Worm (Caenorhabditis elegans) whole organism, L4 larva: ENCODE measurements around the gene C17B7.14.
A peak's percentile ranks its signal among the peaks of the same experiment; 100 is the strongest.

Experiments
- F26F4.8 ChIP-seq: fragments of 200-800 bp; sonication (Bioruptor generic); conservative IDR thresholded peaks from 2 replicates; pipeline ENCODE4 v1.3.6; 2022; ENCODE audit warnings: missing genetic modification characterization, missing compliant biosample characterization
- F49E8.2 ChIP-seq: sonication (generic microtip); optimal IDR thresholded peaks from 2 replicates; lab custom pipeline; 2016; ENCODE audit warnings: missing compliant biosample characterization, mild to moderate bottlenecking, missing genetic modification characterization, borderline replicate concordance
- Y105C5A.15 ChIP-seq: fragments of 200-800 bp; sonication (Bioruptor generic); IDR thresholded peaks from 2 replicates; pipeline ENCODE4 v1.3.6; 2022; ENCODE audit warnings: missing genetic modification characterization, missing compliant biosample characterization
- ZK337.2 ChIP-seq: fragments of 200-800 bp; sonication (Bioruptor generic); IDR thresholded peaks from 2 replicates; pipeline ENCODE4 v1.3.6; 2022; ENCODE audit warnings: missing genetic modification reagents, missing genetic modification characterization, missing compliant biosample characterization
- aha-1 ChIP-seq: fragments of 150-350 bp; peaks from one replicate; lab custom pipeline; 2014; ENCODE audit warnings: missing biosample characterization, missing genetic modification characterization
- arid-1 ChIP-seq: fragments of 200-800 bp; sonication (Bioruptor generic); conservative IDR thresholded peaks from 2 replicates; pipeline ENCODE4 v1.3.6; 2022; ENCODE audit warnings: missing genetic modification reagents, missing genetic modification characterization, missing compliant biosample characterization
- ceh-20 ChIP-seq: fragments of 200-800 bp; sonication (Bioruptor generic); IDR thresholded peaks from 2 replicates; pipeline ENCODE4 v1.3.6; 2022; ENCODE audit warnings: missing genetic modification reagents, missing genetic modification characterization, missing compliant biosample characterization
- ceh-32 ChIP-seq: sonication (generic microtip); optimal IDR thresholded peaks from 2 replicates; lab custom pipeline; 2016; ENCODE audit warnings: mild to moderate bottlenecking, missing genetic modification characterization, missing compliant biosample characterization; ENCODE audit not compliant: poor library complexity
- ceh-44 ChIP-seq: fragments of 200-800 bp; sonication (Bioruptor generic); IDR thresholded peaks from 2 replicates; pipeline ENCODE4 v1.3.6; 2022; ENCODE audit warnings: missing genetic modification reagents, missing genetic modification characterization, missing compliant biosample characterization
- ctbp-1 ChIP-seq: fragments of 200-800 bp; sonication (Bioruptor generic); IDR thresholded peaks from 2 replicates; pipeline ENCODE4 v1.3.6; 2022; ENCODE audit warnings: missing genetic modification reagents, missing genetic modification characterization, missing compliant biosample characterization
- daf-16 ChIP-seq, 3 experiments: sonication (generic microtip); optimal IDR thresholded peaks; 2 replicates each; lab custom pipeline; 2016 to 2017; ENCODE audit warnings: missing genetic modification characterization in 3 of 3, missing genetic modification reagents in 3 of 3, mild to moderate bottlenecking in 2 of 3, missing compliant biosample characterization in 2 of 3, missing biosample characterization in 1 of 3, moderate library complexity in 1 of 3
- dmd-6 ChIP-seq: fragments of 200-800 bp; sonication (Bioruptor generic); IDR thresholded peaks from 2 replicates; pipeline ENCODE4 v1.3.6; 2022; ENCODE audit warnings: missing genetic modification reagents, missing genetic modification characterization, missing compliant biosample characterization
- dmd-9 ChIP-seq: fragments of 200-800 bp; sonication (Bioruptor generic); IDR thresholded peaks from 2 replicates; pipeline ENCODE4 v1.3.6; 2022; ENCODE audit warnings: missing genetic modification reagents, missing genetic modification characterization, missing compliant biosample characterization
- duxl-1 ChIP-seq: sonication (generic microtip); optimal IDR thresholded peaks from 2 replicates; lab custom pipeline; 2016; ENCODE audit warnings: mild to moderate bottlenecking, missing genetic modification characterization, moderate library complexity, missing compliant biosample characterization; ENCODE audit not compliant: poor library complexity
- egl-27 ChIP-seq: sonication (generic microtip); optimal IDR thresholded peaks from 3 replicates; lab custom pipeline; 2017; ENCODE audit warnings: missing biosample characterization, missing genetic modification reagents, missing genetic modification characterization
- fos-1 ChIP-seq: fragments of 150-350 bp; optimal IDR thresholded peaks from 2 replicates; lab custom pipeline; 2014; ENCODE audit warnings: missing biosample characterization, missing genetic modification characterization
- gei-8 ChIP-seq: fragments of 200-800 bp; sonication (Bioruptor generic); optimal IDR thresholded peaks from 2 replicates; lab custom pipeline; 2018; ENCODE audit warnings: mild to moderate bottlenecking, missing genetic modification characterization, missing compliant biosample characterization
- hif-1 ChIP-seq, 2 experiments: sonication (generic microtip); optimal IDR thresholded peaks; 2 replicates each; lab custom pipeline; 2016 to 2017; ENCODE audit warnings: missing compliant biosample characterization in 2 of 2, missing genetic modification characterization in 2 of 2, missing genetic modification reagents in 2 of 2, missing genotype in 2 of 2, mild to moderate bottlenecking in 1 of 2
- hlh-11 ChIP-seq: fragments of 200-800 bp; sonication (Bioruptor generic); optimal IDR thresholded peaks from 2 replicates; lab custom pipeline; 2018; ENCODE audit warnings: mild to moderate bottlenecking, missing genetic modification characterization, missing compliant biosample characterization
- hlh-30 ChIP-seq: sonication (generic microtip); optimal IDR thresholded peaks from 2 replicates; lab custom pipeline; 2017; ENCODE audit warnings: antibody characterized with exemption, mild to moderate bottlenecking, missing genetic modification characterization, missing compliant biosample characterization; ENCODE audit not compliant: insufficient read depth
- lim-7 ChIP-seq: fragments of 200-800 bp; sonication (Bioruptor generic); IDR thresholded peaks from 2 replicates; pipeline ENCODE4 v1.3.6; 2022; ENCODE audit warnings: missing genetic modification characterization, missing compliant biosample characterization
- lin-13 ChIP-seq: fragments of 150-350 bp; optimal IDR thresholded peaks from 2 replicates; lab custom pipeline; 2014; ENCODE audit warnings: missing biosample characterization, missing genetic modification reagents, missing genetic modification characterization
- lir-3 ChIP-seq: sonication (generic microtip); optimal IDR thresholded peaks from 2 replicates; lab custom pipeline; 2016; ENCODE audit warnings: mild to moderate bottlenecking, missing genetic modification characterization, missing compliant biosample characterization
- madf-5 ChIP-seq, 2 experiments: fragments of 200-800 bp; sonication (Bioruptor generic); IDR thresholded peaks; 2 replicates each; pipeline ENCODE4 v1.3.6; 2022; ENCODE audit warnings: missing compliant biosample characterization in 2 of 2, missing genetic modification characterization in 2 of 2
- madf-9 ChIP-seq: fragments of 200-800 bp; sonication (Bioruptor generic); conservative IDR thresholded peaks from 2 replicates; pipeline ENCODE4 v1.3.6; 2022; ENCODE audit warnings: missing genetic modification reagents, missing genetic modification characterization, missing compliant biosample characterization
- mdt-29 ChIP-seq: fragments of 200-800 bp; sonication (Bioruptor generic); IDR thresholded peaks from 2 replicates; pipeline ENCODE4 v1.3.6; 2022; ENCODE audit warnings: missing genetic modification reagents, missing genetic modification characterization, missing compliant biosample characterization
- mep-1 ChIP-seq: fragments of 150-350 bp; sonication (generic microtip); optimal IDR thresholded peaks from 3 replicates; lab custom pipeline; 2014; ENCODE audit warnings: missing biosample characterization, missing genetic modification characterization
- mxl-3 ChIP-seq: fragments of 200-800 bp; sonication (Bioruptor generic); optimal IDR thresholded peaks from 2 replicates; lab custom pipeline; 2018; ENCODE audit warnings: mild to moderate bottlenecking, missing genetic modification characterization, missing compliant biosample characterization
- nhr-11 ChIP-seq: fragments of 150-350 bp; optimal IDR thresholded peaks from 2 replicates; lab custom pipeline; 2014; ENCODE audit warnings: missing biosample characterization, missing genetic modification characterization
- nhr-76 ChIP-seq: fragments of 150-350 bp; optimal IDR thresholded peaks from 2 replicates; lab custom pipeline; 2014; ENCODE audit warnings: missing biosample characterization, missing genetic modification characterization
- snpc-4 ChIP-seq: fragments of 150-350 bp; optimal IDR thresholded peaks from 2 replicates; lab custom pipeline; 2014; ENCODE audit warnings: missing biosample characterization, missing genetic modification characterization
- spr-3 ChIP-seq: fragments of 200-800 bp; sonication (Bioruptor generic); optimal IDR thresholded peaks from 2 replicates; lab custom pipeline; 2018; ENCODE audit warnings: mild to moderate bottlenecking, missing genetic modification characterization, missing compliant biosample characterization
- tra-1 ChIP-seq: fragments of 200-800 bp; sonication (Bioruptor generic); IDR thresholded peaks from 2 replicates; pipeline ENCODE4 v1.3.6; 2022; ENCODE audit warnings: missing genetic modification reagents, missing genetic modification characterization, missing compliant biosample characterization
- unc-130 ChIP-seq: sonication (generic microtip); optimal IDR thresholded peaks from 2 replicates; lab custom pipeline; 2016; ENCODE audit warnings: missing genetic modification reagents, missing genetic modification characterization, missing compliant biosample characterization
- unc-62 ChIP-seq, 3 experiments: fragments of 150-350 bp in 1 of 3; sonication (generic microtip); optimal IDR thresholded peaks in 2 of 3; peaks in 1 of 3; 1 replicate in 1 of 3; 2 replicates in 2 of 3; lab custom pipeline; 2014 to 2017; ENCODE audit warnings: missing biosample characterization in 3 of 3, missing genetic modification characterization in 3 of 3, missing genetic modification reagents in 3 of 3, missing genotype in 1 of 3
- vab-7 ChIP-seq: fragments of 200-800 bp; sonication (Bioruptor generic); IDR thresholded peaks from 2 replicates; pipeline ENCODE4 v1.3.6; 2022; ENCODE audit warnings: missing genetic modification reagents, missing genetic modification characterization, missing compliant biosample characterization
- zfp-3 ChIP-seq: fragments of 200-800 bp; sonication (Bioruptor generic); conservative IDR thresholded peaks from 2 replicates; pipeline ENCODE4 v1.3.6; 2022; ENCODE audit warnings: missing genetic modification reagents, missing genetic modification characterization, missing compliant biosample characterization
- ztf-7 ChIP-seq: fragments of 150-350 bp; optimal IDR thresholded peaks from 2 replicates; lab custom pipeline; 2014; ENCODE audit warnings: missing biosample characterization, missing genetic modification characterization

Gene C17B7.14

DNA sequence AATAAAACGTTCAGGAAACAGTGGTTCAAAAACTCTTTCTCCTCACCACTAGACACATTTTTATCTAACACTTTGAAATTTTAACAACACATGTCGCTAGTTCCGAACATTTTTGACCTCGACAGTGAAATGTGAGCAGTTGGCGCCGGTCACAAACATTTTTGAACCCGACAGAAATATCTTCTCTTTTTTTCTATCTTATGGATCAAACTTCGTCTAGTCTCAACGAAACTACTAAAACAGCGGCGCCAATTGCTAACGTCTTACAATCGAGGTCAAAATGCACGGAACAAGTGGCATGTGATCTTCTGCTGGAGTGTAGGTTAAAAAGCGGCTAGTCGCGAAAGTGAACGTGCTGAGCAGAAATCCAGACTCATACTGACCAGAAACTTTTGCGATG, 23.7 kb upstream of the C17B7.14 start:
- TF ChIP-seq nhr-11 (peak; percentile 36), hif-1 (tag; optimal IDR thresholded peaks at IDR 0.05; lab: Kevin White, UChicago) (peak in 1 of 2 experiments; percentile 59), fos-1 (tag; lab: Kevin White, UChicago) (no peak), madf-9 (GFP tag; lab: Robert Waterston, UW) (no peak), hlh-30 (tag; lab: Kevin White, UChicago) (peak; percentile 17), snpc-4 (tag; lab: Kevin White, UChicago) (no peak), mep-1 (tag; lab: Kevin White, UChicago) (no peak), dmd-6 (GFP tag; lab: Robert Waterston, UW) (peak; percentile 22; the same call in 1 of the 2 replicates), hlh-11 (peak; percentile 67), ceh-32 (tag; lab: Kevin White, UChicago) (no peak), unc-130 (no peak), lim-7 (GFP tag; lab: Robert Waterston, UW) (no peak), F49E8.2 (tag; lab: Kevin White, UChicago) (no peak), madf-5 (GFP tag; IDR thresholded peaks at IDR 0.05; lab: Robert Waterston, UW) (no peak), spr-3 (no peak), dmd-9 (GFP tag; lab: Robert Waterston, UW) (no peak), unc-62 (GFP tag; optimal IDR thresholded peaks at IDR 0.05 in 1 of 2; lab: Kevin White, UChicago) (peak in 1 of 2 experiments; percentile 88), unc-62 (tag; optimal IDR thresholded peaks at IDR 0.05; lab: Kevin White, UChicago) (no peak), duxl-1 (no peak), aha-1 (tag; lab: Kevin White, UChicago) (peak; percentile 62), daf-16 (GFP tag; optimal IDR thresholded peaks at IDR 0.05; lab: Kevin White, UChicago) (peak in 1 of 2 experiments; percentile 30), daf-16 (tag; optimal IDR thresholded peaks at IDR 0.05; lab: Kevin White, UChicago) (no peak), vab-7 (GFP tag; lab: Robert Waterston, UW) (no peak), lin-13 (GFP tag; lab: Kevin White, UChicago) (no peak), ctbp-1 (GFP tag; lab: Robert Waterston, UW) (no peak), nhr-76 (tag; lab: Kevin White, UChicago) (no peak), Y105C5A.15 (GFP tag; lab: Robert Waterston, UW) (no peak), egl-27 (tag; lab: Kevin White, UChicago) (no peak), arid-1 (GFP tag; lab: Robert Waterston, UW) (no peak), ceh-20 (GFP tag; lab: Robert Waterston, UW) (0 out of 2 replicates have a peak, but pooled peaks have one; percentile 75), lir-3 (tag; lab: Kevin White, UChicago) (no peak)

DNA sequence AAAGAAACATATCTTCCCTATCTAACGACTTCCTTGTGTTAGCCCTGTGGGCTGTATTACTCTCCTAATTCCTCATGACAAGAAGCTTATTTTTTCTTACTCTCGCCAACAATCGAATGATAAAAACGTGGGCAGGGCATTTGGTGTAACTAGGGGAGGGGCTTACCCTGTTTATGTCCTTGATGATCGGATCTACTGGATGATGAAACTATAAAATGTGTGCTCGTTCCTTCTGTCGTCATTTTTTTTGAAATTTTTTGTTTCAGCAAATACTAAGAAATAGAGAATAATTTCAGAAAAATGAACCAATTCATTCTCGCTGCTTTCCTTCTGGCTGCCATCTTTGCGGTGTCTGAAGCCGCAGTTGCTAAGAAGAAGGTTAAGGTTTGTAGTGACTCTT, 22.2 kb upstream of the C17B7.14 start, which contains the start of gene C17B7.3:
Gene C17B7.3 (plus strand): TSS at position 301 of the 400 bp plus-strand sequence.
- TF ChIP-seq dmd-9 (GFP tag; lab: Robert Waterston, UW), result no peak
- TF ChIP-seq mdt-29 (GFP tag; lab: Robert Waterston, UW), result no peak
- TF ChIP-seq zfp-3 (GFP tag; lab: Robert Waterston, UW), result no peak
- no peak for TF ChIP-seq tra-1 (GFP tag; lab: Robert Waterston, UW)
- TF ChIP-seq mxl-3, result no peak
- no peak for TF ChIP-seq unc-62 (GFP tag; optimal IDR thresholded peaks at IDR 0.05 in 1 of 2; lab: Kevin White, UChicago)
- no peak for TF ChIP-seq unc-62 (tag; optimal IDR thresholded peaks at IDR 0.05; lab: Kevin White, UChicago)
- no peak for TF ChIP-seq ztf-7 (tag; lab: Kevin White, UChicago)
- no peak for TF ChIP-seq daf-16 (GFP tag; optimal IDR thresholded peaks at IDR 0.05; lab: Kevin White, UChicago)
- TF ChIP-seq daf-16 (tag; optimal IDR thresholded peaks at IDR 0.05; lab: Kevin White, UChicago), result no peak
- no peak for TF ChIP-seq ZK337.2
- no peak for TF ChIP-seq F26F4.8 (GFP tag; lab: Robert Waterston, UW)
- no peak for TF ChIP-seq ceh-44 (GFP tag; lab: Robert Waterston, UW)
- TF ChIP-seq gei-8 (GFP tag; lab: Kevin White, UChicago), result no peak
